Fruit fly (Drosophila melanogaster) whole organism, embryonic: ENCODE results near the gene CG11353.

ENCODE experiments used
- CG11456 ChIP-seq: fragments of 200-800 bp; sonication (Bioruptor generic); IDR thresholded peaks from 3 replicates; pipeline ENCODE4 v1.3.6; 2022; ENCODE audit warnings: missing biosample characterization, missing genetic modification characterization
- CG11504 ChIP-seq: fragments of 200-800 bp; sonication (Bioruptor generic); optimal IDR thresholded peaks from 3 replicates; lab custom pipeline; 2019; ENCODE audit warnings: missing biosample characterization, mild to moderate bottlenecking, missing genetic modification characterization, moderate library complexity
- CG11696 ChIP-seq: fragments of 200-800 bp; sonication (Bioruptor generic); IDR thresholded peaks from 2 replicates; pipeline ENCODE4 v1.3.6; 2022; ENCODE audit warnings: missing biosample characterization, missing genetic modification characterization
- CG12391 ChIP-seq: fragments of 200-800 bp; sonication (Bioruptor generic); optimal IDR thresholded peaks from 3 replicates; lab custom pipeline; 2018; ENCODE audit warnings: missing biosample characterization, mild to moderate bottlenecking, missing genetic modification characterization, moderate library complexity
- CG12659 ChIP-seq: fragments of 200-800 bp; sonication (Bioruptor generic); optimal IDR thresholded peaks from 3 replicates; lab custom pipeline; 2017; ENCODE audit warnings: mild to moderate bottlenecking, missing biosample characterization, missing genetic modification reagents, missing genetic modification characterization
- CG15696 ChIP-seq: fragments of 200-800 bp; sonication (Bioruptor generic); optimal IDR thresholded peaks from 2 replicates; lab custom pipeline; 2019; ENCODE audit warnings: missing biosample characterization, mild to moderate bottlenecking, missing genetic modification characterization, moderate library complexity
- CG1603 ChIP-seq: fragments of 200-800 bp; sonication (Bioruptor generic); optimal IDR thresholded peaks from 2 replicates; lab custom pipeline; 2019; ENCODE audit warnings: missing biosample characterization, mild to moderate bottlenecking, missing genetic modification characterization, moderate library complexity
- CG17361 ChIP-seq: fragments of 200-800 bp; sonication (Bioruptor generic); IDR thresholded peaks from 3 replicates; pipeline ENCODE4 v1.3.6; 2022; ENCODE audit warnings: missing biosample characterization, missing genetic modification characterization
- CG17385 ChIP-seq: fragments of 200-800 bp; sonication (Bioruptor generic); optimal IDR thresholded peaks from 3 replicates; lab custom pipeline; 2018; ENCODE audit warnings: missing biosample characterization, mild to moderate bottlenecking, missing genetic modification characterization
- CG17829 ChIP-seq: fragments of 200-800 bp; optimal IDR thresholded peaks from 2 replicates; lab custom pipeline; 2019; ENCODE audit warnings: missing biosample characterization, mild to moderate bottlenecking, missing genetic modification characterization, moderate library complexity
- CG30403 ChIP-seq: fragments of 200-800 bp; sonication (Bioruptor generic); optimal IDR thresholded peaks from 3 replicates; lab custom pipeline; 2016; ENCODE audit warnings: missing biosample characterization, missing genetic modification characterization
- CG4424 ChIP-seq: fragments of 200-800 bp; sonication (Bioruptor generic); optimal IDR thresholded peaks from 3 replicates; lab custom pipeline; 2016; ENCODE audit warnings: missing biosample characterization, missing genetic modification characterization
- CG4730 ChIP-seq: fragments of 200-800 bp; sonication (Bioruptor generic); IDR thresholded peaks from 2 replicates; pipeline ENCODE4 v1.3.6; 2022; ENCODE audit warnings: missing biosample characterization, missing genetic modification characterization
- CG4820 ChIP-seq: fragments of 200-800 bp; sonication (Bioruptor generic); optimal IDR thresholded peaks from 3 replicates; lab custom pipeline; 2016; ENCODE audit warnings: missing biosample characterization, missing genetic modification characterization
- CG5180 ChIP-seq: fragments of 200-800 bp; sonication (Bioruptor generic); optimal IDR thresholded peaks from 3 replicates; lab custom pipeline; 2017; ENCODE audit warnings: missing biosample characterization, missing genetic modification characterization, mild to moderate bottlenecking, moderate library complexity, missing genetic modification reagents
- CG5245 ChIP-seq: fragments of 200-800 bp; sonication (Bioruptor generic); optimal IDR thresholded peaks from 3 replicates; lab custom pipeline; 2016; ENCODE audit warnings: missing biosample characterization, missing genetic modification characterization
- CG7987 ChIP-seq: fragments of 200-800 bp; sonication (Bioruptor generic); optimal IDR thresholded peaks from 2 replicates; lab custom pipeline; 2018; ENCODE audit warnings: missing biosample characterization, mild to moderate bottlenecking, missing genetic modification characterization, moderate library complexity
- CG8388 ChIP-seq: fragments of 200-800 bp; sonication (Bioruptor generic); optimal IDR thresholded peaks from 2 replicates; lab custom pipeline; 2019; ENCODE audit warnings: missing biosample characterization, mild to moderate bottlenecking, missing genetic modification characterization, moderate library complexity
- CG9797 ChIP-seq: fragments of 200-800 bp; sonication (Bioruptor generic); optimal IDR thresholded peaks from 3 replicates; lab custom pipeline; 2018; ENCODE audit warnings: missing biosample characterization, mild to moderate bottlenecking, missing genetic modification characterization
- CG9876 ChIP-seq: fragments of 200-800 bp; sonication (Bioruptor generic); optimal IDR thresholded peaks from 2 replicates; lab custom pipeline; 2016; ENCODE audit warnings: missing biosample characterization, missing genetic modification characterization
- D ChIP-seq, 2 experiments: fragments of 200-800 bp in 1 of 2; fragments of >200 bp in 1 of 2; sonication (Bioruptor generic) in 1 of 2; optimal IDR thresholded peaks; 2 replicates in 1 of 2; 3 replicates in 1 of 2; lab custom pipeline; 2017; ENCODE audit warnings: mild to moderate bottlenecking in 1 of 2, missing biosample characterization in 1 of 2, missing genetic modification characterization in 1 of 2, missing genetic modification reagents in 1 of 2
- D19A ChIP-seq: fragments of 200-800 bp; optimal IDR thresholded peaks from 3 replicates; lab custom pipeline; 2019; ENCODE audit warnings: missing biosample characterization, mild to moderate bottlenecking, missing genetic modification characterization, moderate library complexity
- E2f1 ChIP-seq: fragments of 200-800 bp; sonication (Bioruptor generic); IDR thresholded peaks from 2 replicates; pipeline ENCODE4 v1.3.6; 2022; ENCODE audit warnings: missing biosample characterization, missing genetic modification characterization
- Fer1 ChIP-seq: fragments of 200-800 bp; sonication (Bioruptor generic); optimal IDR thresholded peaks from 2 replicates; lab custom pipeline; 2017; ENCODE audit warnings: missing biosample characterization, mild to moderate bottlenecking, missing genetic modification characterization
- HLH4C ChIP-seq: fragments of 200-800 bp; sonication (Bioruptor generic); IDR thresholded peaks from 3 replicates; pipeline ENCODE4 v1.3.6; 2022; ENCODE audit warnings: missing biosample characterization, missing genetic modification characterization; ENCODE audit not compliant: partially characterized antibody
- Max ChIP-seq: fragments of 200-800 bp; sonication (Bioruptor generic); optimal IDR thresholded peaks from 2 replicates; lab custom pipeline; 2016; ENCODE audit warnings: missing biosample characterization, mild to moderate bottlenecking, missing genetic modification characterization
- Mes4 ChIP-seq: fragments of 200-800 bp; sonication (Bioruptor generic); optimal IDR thresholded peaks from 2 replicates; lab custom pipeline; 2016; ENCODE audit warnings: missing biosample characterization, missing genetic modification characterization
- Neu2 ChIP-seq: fragments of 200-800 bp; sonication (Bioruptor generic); optimal IDR thresholded peaks from 3 replicates; lab custom pipeline; 2016; ENCODE audit warnings: missing biosample characterization, missing genetic modification characterization, borderline replicate concordance
- Ptx1 ChIP-seq: fragments of 200-800 bp; sonication (Bioruptor generic); IDR thresholded peaks from 2 replicates; pipeline ENCODE4 v1.3.6; 2022; ENCODE audit warnings: missing biosample characterization, missing genetic modification characterization
- Sox102F ChIP-seq: fragments of 200-800 bp; sonication (Bioruptor generic); optimal IDR thresholded peaks from 2 replicates; lab custom pipeline; 2018; ENCODE audit warnings: missing biosample characterization, mild to moderate bottlenecking, missing genetic modification characterization, moderate library complexity
- Spps ChIP-seq: fragments of 200-800 bp; sonication (Bioruptor generic); optimal IDR thresholded peaks from 2 replicates; lab custom pipeline; 2018; ENCODE audit warnings: missing biosample characterization, mild to moderate bottlenecking, missing genetic modification characterization
- Stat92E ChIP-seq, 3 experiments: fragments of >200 bp in 2 of 3; fragments of 200-800 bp in 1 of 3; sonication (Bioruptor generic) in 1 of 3; optimal IDR thresholded peaks; 2 replicates each; lab custom pipeline; 2017 to 2019; ENCODE audit warnings: missing biosample characterization in 3 of 3, missing genetic modification characterization in 3 of 3, mild to moderate bottlenecking in 1 of 3, moderate library complexity in 1 of 3
- ara ChIP-seq: fragments of 200-800 bp; sonication (Bioruptor generic); IDR thresholded peaks from 2 replicates; pipeline ENCODE4 v1.3.6; 2022; ENCODE audit warnings: missing biosample characterization, missing genetic modification characterization
- ci ChIP-seq: fragments of 200-800 bp; sonication (Bioruptor generic); IDR thresholded peaks from 3 replicates; pipeline ENCODE4 v1.3.6; 2022; ENCODE audit warnings: missing biosample characterization, missing genetic modification characterization
- da ChIP-seq: fragments of 200-800 bp; sonication (Bioruptor generic); optimal IDR thresholded peaks from 2 replicates; lab custom pipeline; 2016; ENCODE audit warnings: missing biosample characterization, missing genetic modification characterization
- en ChIP-seq: fragments of 200-800 bp; sonication (Bioruptor generic); optimal IDR thresholded peaks from 2 replicates; lab custom pipeline; 2016; ENCODE audit warnings: missing biosample characterization, missing genetic modification characterization
- fd96Cb ChIP-seq: fragments of 200-800 bp; sonication (Bioruptor generic); optimal IDR thresholded peaks from 2 replicates; lab custom pipeline; 2018; ENCODE audit warnings: missing biosample characterization, mild to moderate bottlenecking, missing genetic modification characterization, moderate library complexity
- hkb ChIP-seq, 2 experiments: fragments of 200-800 bp in 1 of 2; fragments of >200 bp in 1 of 2; sonication (Bioruptor generic) in 1 of 2; IDR thresholded peaks in 1 of 2; optimal IDR thresholded peaks in 1 of 2; 2 replicates each; pipeline versions ENCODE4 v1.3.6 to Lab custom; 2017 to 2022; ENCODE audit warnings: missing biosample characterization in 1 of 2, missing genetic modification characterization in 1 of 2
- insv ChIP-seq, 2 experiments: fragments of 200-800 bp; sonication (Bioruptor generic); optimal IDR thresholded peaks; 3 replicates each; lab custom pipeline; 2016 to 2018; ENCODE audit warnings: missing biosample characterization in 2 of 2, missing genetic modification characterization in 2 of 2
- jigr1 ChIP-seq: fragments of 200-800 bp; sonication (Bioruptor generic); IDR thresholded peaks from 3 replicates; pipeline ENCODE4 v1.3.6; 2022; ENCODE audit warnings: missing biosample characterization, missing genetic modification characterization
- kah ChIP-seq: fragments of 200-800 bp; sonication (Bioruptor generic); optimal IDR thresholded peaks from 2 replicates; lab custom pipeline; 2018; ENCODE audit warnings: missing biosample characterization, mild to moderate bottlenecking, missing genetic modification characterization
- pros ChIP-seq: fragments of 200-800 bp; sonication (Bioruptor generic); optimal IDR thresholded peaks from 3 replicates; lab custom pipeline; 2019; ENCODE audit warnings: missing biosample characterization, mild to moderate bottlenecking, missing genetic modification characterization, moderate library complexity
- ranshi ChIP-seq: fragments of 200-800 bp; sonication (Bioruptor generic); IDR thresholded peaks from 2 replicates; pipeline ENCODE4 v1.3.6; 2022; ENCODE audit warnings: missing biosample characterization, missing genetic modification characterization
- salm ChIP-seq: fragments of 200-800 bp; sonication (Bioruptor generic); optimal IDR thresholded peaks from 2 replicates; lab custom pipeline; 2018; ENCODE audit warnings: missing biosample characterization, mild to moderate bottlenecking, missing genetic modification characterization
- sens ChIP-seq: fragments of 200-800 bp; sonication (Bioruptor generic); peaks from one replicate; lab custom pipeline; 2016; ENCODE audit warnings: missing biosample characterization, missing genetic modification characterization
- sim ChIP-seq: fragments of 200-800 bp; sonication (Bioruptor generic); IDR thresholded peaks from 2 replicates; pipeline ENCODE4 v1.3.6; 2022; ENCODE audit warnings: missing biosample characterization, missing genetic modification characterization
- so ChIP-seq: fragments of 200-800 bp; sonication (Bioruptor generic); IDR thresholded peaks from 3 replicates; pipeline ENCODE4 v1.3.6; 2022; ENCODE audit warnings: missing biosample characterization, missing genetic modification characterization
- tgo ChIP-seq: fragments of 200-800 bp; sonication (Bioruptor generic); IDR thresholded peaks from 3 replicates; pipeline ENCODE4 v1.3.6; 2022; ENCODE audit warnings: missing biosample characterization, missing genetic modification characterization
- unpg ChIP-seq: fragments of 200-800 bp; sonication (Bioruptor generic); optimal IDR thresholded peaks from 3 replicates; lab custom pipeline; 2018; ENCODE audit warnings: missing biosample characterization, mild to moderate bottlenecking, missing genetic modification characterization, moderate library complexity

The CG11353 gene

DNA sequence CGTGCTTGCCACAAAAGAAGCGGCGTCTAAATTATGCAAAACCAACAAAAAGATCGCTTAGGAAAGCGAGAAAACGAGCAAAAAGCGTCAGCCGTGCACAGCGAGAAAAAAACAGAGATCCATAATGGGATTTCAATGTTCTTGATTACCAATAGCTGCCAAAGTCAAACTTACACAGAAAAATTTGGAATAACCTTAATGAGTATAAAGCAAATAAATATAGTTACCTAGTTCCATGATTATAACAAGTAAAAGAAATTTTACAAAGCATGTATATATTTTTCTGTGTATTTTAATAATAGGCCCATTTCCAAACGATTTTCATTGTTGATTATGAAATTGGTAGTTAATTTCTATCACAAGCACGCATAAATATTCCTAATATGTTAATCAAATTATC is 971 bp downstream of the CG11353 start (continued):
- TF ChIP-seq Mes4 (GFP tag; lab: Kevin White, UChicago) (no peak), ara (peak; percentile 38; the same call in 1 of the 2 replicates), CG17829 (tag; lab: Kevin White, UChicago) (peak; percentile 52), Max (GFP tag; lab: Kevin White, UChicago) (no peak), CG9876 (GFP tag; lab: Kevin White, UChicago) (no peak), Sox102F (GFP tag; lab: Kevin White, UChicago) (peak; percentile 75), insv (GFP tag; optimal IDR thresholded peaks at IDR 0.05; lab: Kevin White, UChicago) (no peak), Stat92E (GFP tag; optimal IDR thresholded peaks at IDR 0.05; lab: Kevin White, UChicago) (no peak), sim (GFP tag; lab: Robert Waterston, UW) (no peak), CG5245 (GFP tag; lab: Kevin White, UChicago) (peak; percentile 10), CG15696 (tag; lab: Kevin White, UChicago) (no peak), E2f1 (0 out of 2 replicates have a peak, but pooled peaks have one; percentile 15), en (no peak), CG11504 (tag; lab: Kevin White, UChicago) (peak; percentile 81), kah (GFP tag; lab: Kevin White, UChicago) (peak; percentile 35), CG11696 (GFP tag; lab: Robert Waterston, UW) (no peak), fd96Cb (tag; lab: Kevin White, UChicago) (peak; percentile 70), ci (GFP tag; lab: Robert Waterston, UW) (peak; percentile 73), jigr1 (0 out of 3 replicates have a peak, but pooled peaks have one; percentile 13), CG4424 (GFP tag; lab: Kevin White, UChicago) (peak; percentile 7), CG1603 (tag; lab: Kevin White, UChicago) (peak; percentile 23), CG9797 (GFP tag; lab: Kevin White, UChicago) (no peak), unpg (GFP tag; lab: Kevin White, UChicago) (peak; percentile 53), D (optimal IDR thresholded peaks at IDR 0.05; lab: Kevin White, UChicago) (no peak), D (GFP tag; optimal IDR thresholded peaks at IDR 0.05; lab: Kevin White, UChicago) (peak; percentile 47), tgo (GFP tag; lab: Robert Waterston, UW) (peak; percentile 22; the same call in 1 of the 3 replicates), ranshi (0 out of 2 replicates have a peak, but pooled peaks have one; percentile 9), pros (GFP tag; lab: Kevin White, UChicago) (no peak), salm (tag; lab: Kevin White, UChicago) (peak; percentile 18), CG11456 (GFP tag; lab: Robert Waterston, UW) (no peak), CG17361 (GFP tag; lab: Robert Waterston, UW) (peak; percentile 54; the same call in 2 of the 3 replicates), Fer1 (GFP tag; lab: Kevin White, UChicago) (peak; percentile 2), CG8388 (GFP tag; lab: Kevin White, UChicago) (peak; percentile 13), Neu2 (no peak), CG12659 (peak; percentile 1), so (GFP tag; lab: Robert Waterston, UW) (no peak), CG17385 (GFP tag; lab: Kevin White, UChicago) (peak; percentile 5), hkb (optimal IDR thresholded peaks at IDR 0.05; lab: Kevin White, UChicago) (no peak), hkb (GFP tag; IDR thresholded peaks at IDR 0.05; lab: Robert Waterston, UW) (peak; percentile 68), CG4730 (peak; percentile 18; the same call in 1 of the 2 replicates), Spps (no peak), CG30403 (GFP tag; lab: Kevin White, UChicago) (peak; percentile 22), sens (peak; percentile 88), HLH4C (GFP tag; lab: Robert Waterston, UW) (no peak), CG7987 (GFP tag; lab: Kevin White, UChicago) (no peak), da (GFP tag; lab: Kevin White, UChicago) (no peak), CG5180 (GFP tag; lab: Kevin White, UChicago) (peak; percentile 27), CG4820 (GFP tag; lab: Kevin White, UChicago) (peak; percentile 35), D19A (tag; lab: Kevin White, UChicago) (peak; percentile 53), Ptx1 (GFP tag; lab: Robert Waterston, UW) (peak; percentile 61), CG12391 (tag; lab: Kevin White, UChicago) (peak; percentile 37)
